Worm (Caenorhabditis elegans) whole organism, L1 larva: ENCODE data around the gene H06A10.1.

Experiments used
- Y116A8C.19 ChIP-seq: sonication (generic microtip); optimal IDR thresholded peaks from 2 replicates; lab custom pipeline; 2016; ENCODE audit warnings: missing compliant biosample characterization, missing genetic modification characterization, borderline replicate concordance
- aha-1 ChIP-seq: fragments of 150-350 bp; optimal IDR thresholded peaks from 2 replicates; lab custom pipeline; 2014; ENCODE audit warnings: missing biosample characterization, missing genetic modification characterization
- aly-2 ChIP-seq: fragments of 150-350 bp; optimal IDR thresholded peaks from 2 replicates; lab custom pipeline; 2014; ENCODE audit warnings: missing biosample characterization, missing genetic modification characterization
- ama-1 ChIP-seq: fragments of 150-350 bp; optimal IDR thresholded peaks from 2 replicates; lab custom pipeline; 2014
- ceh-63 ChIP-seq: fragments of 200-800 bp; sonication (Bioruptor generic); optimal IDR thresholded peaks from 2 replicates; lab custom pipeline; 2018; ENCODE audit warnings: mild to moderate bottlenecking, missing genetic modification characterization, missing compliant biosample characterization
- ceh-82 ChIP-seq, 3 experiments: fragments of 150-350 bp in 1 of 3; sonication (generic microtip) in 2 of 3; optimal IDR thresholded peaks; 2 replicates each; lab custom pipeline; 2014 to 2017; ENCODE audit warnings: missing biosample characterization in 3 of 3, missing genetic modification characterization in 3 of 3
- ceh-88 ChIP-seq: fragments of 200-800 bp; sonication (Bioruptor generic); IDR thresholded peaks from 2 replicates; pipeline ENCODE4 v1.3.6; 2022; ENCODE audit warnings: missing genetic modification characterization, missing compliant biosample characterization
- ces-1 ChIP-seq: fragments of 150-350 bp; optimal IDR thresholded peaks from 2 replicates; lab custom pipeline; 2014; ENCODE audit warnings: missing biosample characterization, missing genetic modification reagents, missing genetic modification characterization
- dpl-1 ChIP-seq, 3 experiments: fragments of 150-350 bp in 2 of 3; sonication (generic microtip) in 1 of 3; optimal IDR thresholded peaks; 2 replicates each; lab custom pipeline; 2014 to 2017; ENCODE audit warnings: missing biosample characterization in 3 of 3, missing genetic modification characterization in 3 of 3, missing genetic modification reagents in 3 of 3
- efl-1 ChIP-seq, 4 experiments: fragments of 150-350 bp; optimal IDR thresholded peaks in 3 of 4; peaks in 1 of 4; 1 replicate in 1 of 4; 2 replicates in 3 of 4; lab custom pipeline; 2014; ENCODE audit warnings: missing biosample characterization in 2 of 4, missing genetic modification characterization in 2 of 4, missing genetic modification reagents in 2 of 4
- egl-27 ChIP-seq, 2 experiments: fragments of 150-350 bp in 1 of 2; sonication (generic microtip); optimal IDR thresholded peaks; 3 replicates each; lab custom pipeline; 2017 to 2018; ENCODE audit warnings: missing biosample characterization in 2 of 2, missing genetic modification characterization in 2 of 2, missing genetic modification reagents in 2 of 2
- fkh-10 ChIP-seq: sonication (generic microtip); optimal IDR thresholded peaks from 2 replicates; lab custom pipeline; 2017; ENCODE audit warnings: missing biosample characterization, missing genetic modification reagents, missing genetic modification characterization
- fkh-4 ChIP-seq: sonication (generic microtip); optimal IDR thresholded peaks from 2 replicates; lab custom pipeline; 2016; ENCODE audit warnings: missing compliant biosample characterization, missing genetic modification characterization, borderline replicate concordance
- fkh-8 ChIP-seq: sonication (generic microtip); optimal IDR thresholded peaks from 2 replicates; lab custom pipeline; 2016; ENCODE audit warnings: mild to moderate bottlenecking, missing genetic modification characterization, missing compliant biosample characterization
- fos-1 ChIP-seq: fragments of 150-350 bp; optimal IDR thresholded peaks from 2 replicates; lab custom pipeline; 2014; ENCODE audit warnings: missing biosample characterization, missing genetic modification characterization
- hlh-17 ChIP-seq: fragments of 200-800 bp; sonication (Bioruptor generic); optimal IDR thresholded peaks from 2 replicates; lab custom pipeline; 2018; ENCODE audit warnings: missing genetic modification characterization, mild to moderate bottlenecking, missing compliant biosample characterization, moderate library complexity, borderline replicate concordance
- isw-1 ChIP-seq: fragments of 200-800 bp; sonication (Bioruptor generic); IDR thresholded peaks from 2 replicates; pipeline ENCODE4 v1.3.6; 2022; ENCODE audit warnings: missing genetic modification characterization, missing compliant biosample characterization
- lin-13 ChIP-seq: fragments of 150-350 bp; optimal IDR thresholded peaks from 2 replicates; lab custom pipeline; 2014; ENCODE audit warnings: missing biosample characterization, missing genetic modification reagents, missing genetic modification characterization
- lin-14 ChIP-seq: fragments of 200-800 bp; sonication (Bioruptor generic); optimal IDR thresholded peaks from 2 replicates; lab custom pipeline; 2018; ENCODE audit warnings: mild to moderate bottlenecking, missing genetic modification characterization, moderate library complexity, missing compliant biosample characterization
- lin-39 ChIP-seq: fragments of 150-350 bp; optimal IDR thresholded peaks from 2 replicates; lab custom pipeline; 2014; ENCODE audit warnings: missing biosample characterization, missing genetic modification reagents, missing genetic modification characterization
- lir-3 ChIP-seq: sonication (generic microtip); optimal IDR thresholded peaks from 2 replicates; lab custom pipeline; 2016; ENCODE audit warnings: mild to moderate bottlenecking, missing genetic modification characterization, moderate library complexity, missing compliant biosample characterization; ENCODE audit not compliant: poor library complexity
- mdl-1 ChIP-seq, 2 experiments: fragments of 150-350 bp; optimal IDR thresholded peaks; 2 replicates each; lab custom pipeline; 2014 to 2017; ENCODE audit warnings: missing biosample characterization in 2 of 2, missing genetic modification characterization in 2 of 2, inconsistent platforms in 1 of 2
- mef-2 ChIP-seq: fragments of 150-350 bp; optimal IDR thresholded peaks from 2 replicates; lab custom pipeline; 2014; ENCODE audit warnings: missing biosample characterization, missing genetic modification characterization
- mep-1 ChIP-seq: fragments of 150-350 bp; optimal IDR thresholded peaks from 2 replicates; lab custom pipeline; 2014; ENCODE audit warnings: missing biosample characterization, missing genetic modification characterization
- nhr-11 ChIP-seq: fragments of 150-350 bp; optimal IDR thresholded peaks from 2 replicates; lab custom pipeline; 2014; ENCODE audit warnings: missing biosample characterization, missing genetic modification characterization
- nhr-76 ChIP-seq: sonication (generic microtip); optimal IDR thresholded peaks from 2 replicates; lab custom pipeline; 2017; ENCODE audit warnings: missing biosample characterization, missing genetic modification characterization
- nhr-85 ChIP-seq: sonication (generic microtip); peaks from one replicate; lab custom pipeline; 2016; ENCODE audit warnings: missing genetic modification characterization, inconsistent platforms, missing compliant biosample characterization
- pqm-1 ChIP-seq: sonication (generic microtip); optimal IDR thresholded peaks from 3 replicates; lab custom pipeline; 2017; ENCODE audit warnings: missing biosample characterization, missing genetic modification characterization
- rnt-1 ChIP-seq: sonication (generic microtip); optimal IDR thresholded peaks from 2 replicates; lab custom pipeline; 2016; ENCODE audit warnings: mild to moderate bottlenecking, missing genetic modification characterization, moderate library complexity, missing compliant biosample characterization
- skn-1 ChIP-seq: fragments of 150-350 bp; optimal IDR thresholded peaks from 2 replicates; lab custom pipeline; 2014; ENCODE audit warnings: missing biosample characterization, missing genetic modification characterization
- snpc-4 ChIP-seq: fragments of 150-350 bp; optimal IDR thresholded peaks from 2 replicates; lab custom pipeline; 2014; ENCODE audit warnings: missing biosample characterization, missing genetic modification characterization
- sptf-1 ChIP-seq: fragments of 150-350 bp; optimal IDR thresholded peaks from 2 replicates; lab custom pipeline; 2014; ENCODE audit warnings: missing biosample characterization, missing genetic modification characterization
- sup-37 ChIP-seq: fragments of 200-800 bp; sonication (Bioruptor generic); optimal IDR thresholded peaks from 2 replicates; lab custom pipeline; 2018; ENCODE audit warnings: mild to moderate bottlenecking, missing genetic modification characterization, missing compliant biosample characterization
- swsn-7 ChIP-seq: sonication (generic microtip); optimal IDR thresholded peaks from 2 replicates; lab custom pipeline; 2016; ENCODE audit warnings: missing genetic modification characterization, missing compliant biosample characterization
- tbx-2 ChIP-seq: sonication (generic microtip); optimal IDR thresholded peaks from 2 replicates; lab custom pipeline; 2016; ENCODE audit warnings: missing genetic modification characterization, missing compliant biosample characterization
- unc-130 ChIP-seq: fragments of 150-350 bp; optimal IDR thresholded peaks from 2 replicates; lab custom pipeline; 2017; ENCODE audit warnings: missing biosample characterization, missing genetic modification characterization, inconsistent platforms
- unc-62 ChIP-seq: fragments of 150-350 bp; optimal IDR thresholded peaks from 2 replicates; lab custom pipeline; 2014; ENCODE audit warnings: missing biosample characterization, missing genetic modification reagents, missing genetic modification characterization
- vab-15 ChIP-seq: sonication (generic microtip); optimal IDR thresholded peaks from 2 replicates; lab custom pipeline; 2017; ENCODE audit warnings: missing genotype, mild to moderate bottlenecking, missing genetic modification characterization, missing compliant biosample characterization
- xbp-1 ChIP-seq: sonication (generic microtip); optimal IDR thresholded peaks from 2 replicates; lab custom pipeline; 2016; ENCODE audit warnings: missing genetic modification characterization, missing compliant biosample characterization
- zag-1 ChIP-seq: fragments of 150-350 bp; optimal IDR thresholded peaks from 2 replicates; lab custom pipeline; 2014; ENCODE audit warnings: missing biosample characterization, missing genetic modification characterization
- ztf-11 ChIP-seq, 2 experiments: sonication (generic microtip); optimal IDR thresholded peaks; 2 replicates each; lab custom pipeline; 2016 to 2017; ENCODE audit warnings: missing genetic modification characterization in 2 of 2, missing biosample characterization in 1 of 2, missing compliant biosample characterization in 1 of 2

H06A10.1 gene

DNA sequence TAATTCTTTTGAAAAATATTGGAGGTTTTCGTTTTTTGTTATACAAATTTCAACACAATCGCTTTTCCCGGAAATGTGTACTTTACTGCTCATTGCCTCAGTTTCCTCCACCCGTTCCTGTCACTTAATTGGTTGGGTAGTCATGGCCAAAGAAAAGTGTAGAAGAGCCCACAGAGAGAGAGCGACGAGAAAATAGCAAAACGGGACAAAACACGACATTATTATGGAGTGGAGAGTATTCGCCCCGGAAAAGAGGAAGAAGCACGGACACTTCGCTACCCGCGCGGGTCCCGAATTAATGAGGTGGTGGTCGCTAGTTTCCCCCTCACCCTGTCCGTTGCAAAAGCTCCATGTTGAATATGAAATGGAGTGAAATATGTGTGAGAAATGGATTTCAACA, 3.5 kb upstream of the H06A10.1 start:
- TF ChIP-seq fkh-4 (tag; lab: Kevin White, UChicago) (no peak), fkh-8 (tag; lab: Kevin White, UChicago) (peak; percentile 21), lin-14 (peak; percentile 35), ceh-82 (tag; optimal IDR thresholded peaks at IDR 0.05; lab: Kevin White, UChicago) (no peak), hlh-17 (GFP tag; lab: Kevin White, UChicago) (no peak), swsn-7 (tag; lab: Kevin White, UChicago) (no peak)

DNA sequence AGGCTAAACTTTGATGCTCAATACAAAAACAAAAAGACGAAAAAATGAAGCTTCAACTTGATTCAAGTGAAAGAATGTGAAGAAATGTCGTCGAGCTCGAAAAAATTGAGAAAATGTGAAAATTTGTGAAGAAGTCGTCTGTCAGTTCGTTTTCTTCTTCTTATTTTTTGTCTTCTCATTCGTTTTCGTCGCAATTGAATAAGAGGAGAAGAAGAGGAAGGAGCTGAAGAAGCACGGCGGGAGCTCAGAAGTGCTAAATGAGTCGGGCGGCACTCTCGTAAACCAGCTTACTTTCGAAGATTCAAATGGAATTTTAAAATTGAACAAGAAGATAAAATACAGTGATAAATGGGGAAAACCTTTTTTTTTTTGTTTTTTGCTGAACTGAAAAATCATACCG, 2.1 kb upstream of the H06A10.1 start:
- TF ChIP-seq vab-15 (tag; lab: Kevin White, UChicago) (no peak), fkh-10 (peak; percentile 70), lin-14 (peak; percentile 5)
- TF ChIP-seq, all 84 proteins: peak for 2

DNA sequence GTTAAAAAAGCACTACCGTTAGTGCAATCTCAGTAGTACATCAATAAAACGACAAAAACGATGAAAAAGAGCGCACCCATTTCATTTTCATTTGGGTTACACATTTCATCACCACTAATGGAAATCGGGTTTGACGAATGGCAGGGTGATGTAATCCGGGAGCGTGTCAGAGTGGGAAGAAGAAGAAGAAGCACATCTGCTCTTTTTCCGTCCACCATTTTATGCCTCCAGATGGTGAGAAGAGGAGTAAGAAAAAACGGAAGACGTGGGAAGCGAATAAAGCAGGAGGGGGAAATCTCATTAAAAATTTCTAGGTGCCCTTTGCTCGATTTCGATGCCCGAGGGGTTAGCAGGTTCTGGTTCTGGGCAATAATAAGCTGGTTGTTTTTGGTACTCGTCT, 1.3 kb upstream of the H06A10.1 start:
- TF ChIP-seq rnt-1 (tag; lab: Kevin White, UChicago) (no peak), ceh-82 (tag; optimal IDR thresholded peaks at IDR 0.05; lab: Kevin White, UChicago) (peak in 1 of 3 experiments; percentile 26), ceh-63 (peak; percentile 56), swsn-7 (tag; lab: Kevin White, UChicago) (no peak), lin-14 (peak; percentile 33), unc-62 (GFP tag; lab: Kevin White, UChicago) (no peak), nhr-85 (tag; lab: Kevin White, UChicago) (no peak), zag-1 (tag; lab: Kevin White, UChicago) (no peak), pqm-1 (no peak), ceh-88 (no peak), snpc-4 (no peak)
- TF ChIP-seq, all 84 proteins: peak for 3

DNA sequence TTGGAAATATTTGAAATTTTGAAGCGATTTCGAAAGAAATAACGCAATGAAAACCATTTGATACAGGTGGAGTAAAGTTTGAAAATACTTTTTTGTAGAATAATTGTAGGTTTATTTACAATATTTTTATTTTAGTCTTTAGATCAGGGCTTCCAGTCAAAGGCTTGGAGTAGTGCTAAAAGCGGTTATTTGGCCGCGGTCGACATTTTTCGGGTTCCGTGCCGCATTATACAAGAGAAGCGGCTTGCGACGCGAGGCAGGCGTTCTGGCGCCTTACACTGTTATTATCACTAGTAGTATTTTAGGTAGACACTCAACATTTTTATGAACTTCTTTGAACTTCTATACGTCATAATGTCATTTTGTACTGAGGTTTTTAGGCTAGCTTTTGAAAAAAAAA, 840 bp upstream of the H06A10.1 start:
- no peak for TF ChIP-seq ama-1 (lab: Kevin White, UChicago)
- no peak for TF ChIP-seq Y116A8C.19 (tag; lab: Kevin White, UChicago)
- no peak for TF ChIP-seq nhr-11 (tag; lab: Kevin White, UChicago)
- no peak for TF ChIP-seq unc-130 (tag; lab: Kevin White, UChicago)
- no peak for TF ChIP-seq lin-39 (tag; lab: Kevin White, UChicago)
- TF ChIP-seq xbp-1 (tag; lab: Kevin White, UChicago) = no peak
- TF ChIP-seq tbx-2 = no peak
- TF ChIP-seq efl-1 (optimal IDR thresholded peaks at IDR 0.05; lab: Kevin White, UChicago) = no peak
- no peak for TF ChIP-seq efl-1 (GFP tag; optimal IDR thresholded peaks at IDR 0.05 in 1 of 2; lab: Kevin White, UChicago)
- TF ChIP-seq sup-37 (GFP tag; lab: Kevin White, UChicago) = no peak
- TF ChIP-seq egl-27 (tag; optimal IDR thresholded peaks at IDR 0.05; lab: Kevin White, UChicago) = no peak

DNA sequence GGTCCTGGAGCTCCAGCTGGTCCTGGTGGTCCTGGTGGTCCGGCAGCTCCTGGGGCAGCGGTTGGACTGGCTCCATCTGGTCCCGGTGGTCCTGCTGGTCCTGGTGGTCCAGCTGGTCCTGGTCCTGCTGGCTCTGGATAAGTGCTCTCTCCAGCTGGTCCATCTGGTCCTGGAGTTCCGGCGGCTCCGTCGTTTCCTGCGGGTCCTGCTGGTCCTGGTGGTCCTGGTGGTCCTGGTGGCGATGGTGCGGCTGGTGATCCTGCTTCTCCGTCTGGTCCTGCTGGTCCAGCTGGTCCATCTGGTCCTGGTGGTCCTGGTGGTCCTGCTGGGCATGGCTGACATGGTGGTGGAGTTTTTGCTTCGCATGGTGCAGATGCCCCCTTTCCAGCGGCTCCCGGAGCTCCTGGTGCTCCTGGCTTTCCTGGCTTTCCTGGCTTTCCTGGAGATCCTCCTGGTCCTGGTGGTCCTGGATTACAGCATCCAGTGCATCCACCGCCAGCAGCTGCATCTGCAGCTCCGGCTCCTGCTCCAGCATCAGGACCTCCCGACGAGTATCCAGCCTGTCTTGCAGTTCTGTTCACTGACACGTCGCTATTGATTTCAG, 3.0 kb downstream of the H06A10.1 start:
- TF ChIP-seq aha-1 = no peak

DNA sequence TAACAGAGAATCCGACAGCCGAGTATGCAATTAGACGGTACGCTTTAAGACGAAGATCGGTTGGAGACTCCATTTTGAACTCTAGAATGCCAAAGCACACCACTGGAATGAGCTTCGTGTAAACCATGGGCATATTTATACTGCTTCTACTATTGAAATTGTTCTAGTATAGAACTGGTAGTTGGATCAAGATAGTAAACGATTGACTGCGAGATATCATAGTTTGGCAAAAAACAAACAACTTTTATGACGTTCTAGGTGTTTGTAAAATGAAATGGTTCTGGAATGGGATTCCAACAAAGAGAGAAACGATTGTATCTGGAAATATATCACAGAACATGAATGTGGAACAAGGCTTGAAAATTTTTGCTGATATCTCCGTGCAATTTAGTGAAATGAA, 3.7 kb downstream of the H06A10.1 start, which contains the start of gene col-185:
Gene col-185, minus strand, starts transcription at position 101 of the 400 bp plus-strand sequence.
- TF ChIP-seq aly-2 = no peak
- no peak for TF ChIP-seq mdl-1 (tag; optimal IDR thresholded peaks at IDR 0.05; lab: Kevin White, UChicago)
- TF ChIP-seq ama-1 (lab: Kevin White, UChicago) = no peak
- no peak for TF ChIP-seq isw-1 (GFP tag; lab: Robert Waterston, UW)
- TF ChIP-seq, all 84 proteins: peak for 0

DNA sequence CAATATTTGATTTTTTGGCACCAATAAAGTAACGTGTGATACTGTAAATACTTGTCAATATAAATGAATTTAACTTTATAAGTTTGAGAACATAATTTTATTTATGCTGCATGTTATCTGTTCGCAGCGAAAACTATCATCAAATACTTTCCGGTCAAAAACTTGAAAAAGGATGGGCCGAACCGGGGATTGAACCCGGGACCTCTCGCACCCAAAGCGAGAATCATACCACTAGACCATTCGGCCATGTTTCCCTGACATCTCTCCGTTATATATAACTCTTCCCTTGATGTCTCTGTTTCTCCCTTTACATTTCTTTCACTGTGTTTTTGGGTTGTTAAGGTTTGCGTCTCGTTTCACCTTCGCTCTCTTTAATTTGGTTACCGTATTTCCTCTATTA, 4.5 kb downstream of the H06A10.1 start:
- TF ChIP-seq ztf-11 (tag; optimal IDR thresholded peaks at IDR 0.05; lab: Kevin White, UChicago) = peak in 1 of 2 experiments; percentile 32
- TF ChIP-seq nhr-76 = no peak
- no peak for TF ChIP-seq fkh-10
- peak in 1 of 2 experiments; percentile 55 for TF ChIP-seq mdl-1 (tag; optimal IDR thresholded peaks at IDR 0.05; lab: Kevin White, UChicago)
- TF ChIP-seq mep-1 = peak; percentile 50
- peak; percentile 56 for TF ChIP-seq fos-1 (tag; lab: Kevin White, UChicago)
- TF ChIP-seq unc-130 (tag; lab: Kevin White, UChicago) = no peak
- TF ChIP-seq ces-1 (GFP tag; lab: Kevin White, UChicago) = no peak
- TF ChIP-seq fkh-4 (tag; lab: Kevin White, UChicago) = no peak
- TF ChIP-seq mef-2 (tag; lab: Kevin White, UChicago) = no peak
- no peak for TF ChIP-seq lin-13
- peak in 1 of 3 experiments; percentile 19 for TF ChIP-seq dpl-1 (GFP tag; optimal IDR thresholded peaks at IDR 0.05; lab: Kevin White, UChicago)
- peak; percentile 31 for TF ChIP-seq skn-1
- no peak for TF ChIP-seq sptf-1 (tag; lab: Kevin White, UChicago)
- TF ChIP-seq lir-3 (tag; lab: Kevin White, UChicago) = peak; percentile 47
